Worm (Caenorhabditis elegans) whole organism, L4 larva: ENCODE results near the gene T04C9.3.
A peak's percentile ranks its signal among the peaks of the same experiment; 100 is the strongest.

Experiments used
- F10B5.3 ChIP-seq: sonication (generic microtip); optimal IDR thresholded peaks from 2 replicates; lab custom pipeline; 2016; ENCODE audit warnings: mild to moderate bottlenecking, missing genetic modification characterization, missing compliant biosample characterization
- F37D6.2 ChIP-seq: sonication (generic microtip); optimal IDR thresholded peaks from 2 replicates; lab custom pipeline; 2016; ENCODE audit warnings: mild to moderate bottlenecking, missing genetic modification characterization, missing compliant biosample characterization
- F49E8.2 ChIP-seq: sonication (generic microtip); optimal IDR thresholded peaks from 2 replicates; lab custom pipeline; 2016; ENCODE audit warnings: missing compliant biosample characterization, mild to moderate bottlenecking, missing genetic modification characterization, borderline replicate concordance
- T20F7.1 ChIP-seq: fragments of 200-800 bp; sonication (Bioruptor generic); optimal IDR thresholded peaks from 2 replicates; lab custom pipeline; 2018; ENCODE audit warnings: mild to moderate bottlenecking, missing genetic modification characterization, missing compliant biosample characterization
- ama-1 ChIP-seq: fragments of 150-350 bp; optimal IDR thresholded peaks from 2 replicates; lab custom pipeline; 2014; ENCODE audit warnings: inconsistent platforms, mixed read lengths
- ceh-28 ChIP-seq: fragments of 150-350 bp; optimal IDR thresholded peaks from 2 replicates; lab custom pipeline; 2014; ENCODE audit warnings: missing biosample characterization, missing genetic modification reagents, missing genetic modification characterization
- ceh-32 ChIP-seq: sonication (generic microtip); optimal IDR thresholded peaks from 2 replicates; lab custom pipeline; 2016; ENCODE audit warnings: mild to moderate bottlenecking, missing genetic modification characterization, missing compliant biosample characterization; ENCODE audit not compliant: poor library complexity
- ceh-62 ChIP-seq: sonication (generic microtip); optimal IDR thresholded peaks from 2 replicates; lab custom pipeline; 2017; ENCODE audit warnings: missing biosample characterization, missing genetic modification characterization
- ctbp-1 ChIP-seq: fragments of 200-800 bp; sonication (Bioruptor generic); IDR thresholded peaks from 2 replicates; pipeline ENCODE4 v1.3.6; 2022; ENCODE audit warnings: missing genetic modification reagents, missing genetic modification characterization, missing compliant biosample characterization
- daf-16 ChIP-seq, 3 experiments: sonication (generic microtip); optimal IDR thresholded peaks; 2 replicates each; lab custom pipeline; 2016 to 2017; ENCODE audit warnings: missing genetic modification characterization in 3 of 3, missing genetic modification reagents in 3 of 3, mild to moderate bottlenecking in 2 of 3, missing compliant biosample characterization in 2 of 3, missing biosample characterization in 1 of 3, moderate library complexity in 1 of 3
- daf-19 ChIP-seq: fragments of 200-800 bp; sonication (Bioruptor generic); conservative IDR thresholded peaks from 2 replicates; pipeline ENCODE4 v1.3.6; 2022; ENCODE audit warnings: missing genetic modification characterization, missing compliant biosample characterization
- dmd-6 ChIP-seq: fragments of 200-800 bp; sonication (Bioruptor generic); IDR thresholded peaks from 2 replicates; pipeline ENCODE4 v1.3.6; 2022; ENCODE audit warnings: missing genetic modification reagents, missing genetic modification characterization, missing compliant biosample characterization
- dmd-8 ChIP-seq: fragments of 200-800 bp; sonication (Bioruptor generic); IDR thresholded peaks from 2 replicates; pipeline ENCODE4 v1.3.6; 2022; ENCODE audit warnings: missing genetic modification characterization, missing compliant biosample characterization
- dpl-1 ChIP-seq: fragments of 150-350 bp; optimal IDR thresholded peaks from 2 replicates; lab custom pipeline; 2014; ENCODE audit warnings: missing biosample characterization, missing genetic modification reagents, missing genetic modification characterization
- duxl-1 ChIP-seq: sonication (generic microtip); optimal IDR thresholded peaks from 2 replicates; lab custom pipeline; 2016; ENCODE audit warnings: mild to moderate bottlenecking, missing genetic modification characterization, moderate library complexity, missing compliant biosample characterization; ENCODE audit not compliant: poor library complexity
- dve-1 ChIP-seq: sonication (generic microtip); optimal IDR thresholded peaks from 2 replicates; lab custom pipeline; 2017; ENCODE audit warnings: antibody characterized with exemption, mild to moderate bottlenecking, missing genetic modification characterization, missing compliant biosample characterization; ENCODE audit not compliant: insufficient read depth
- hif-1 ChIP-seq, 2 experiments: sonication (generic microtip); optimal IDR thresholded peaks; 2 replicates each; lab custom pipeline; 2016 to 2017; ENCODE audit warnings: missing compliant biosample characterization in 2 of 2, missing genetic modification characterization in 2 of 2, missing genetic modification reagents in 2 of 2, missing genotype in 2 of 2, mild to moderate bottlenecking in 1 of 2
- hlh-11 ChIP-seq: fragments of 200-800 bp; sonication (Bioruptor generic); optimal IDR thresholded peaks from 2 replicates; lab custom pipeline; 2018; ENCODE audit warnings: mild to moderate bottlenecking, missing genetic modification characterization, missing compliant biosample characterization
- hlh-30 ChIP-seq: sonication (generic microtip); optimal IDR thresholded peaks from 2 replicates; lab custom pipeline; 2017; ENCODE audit warnings: antibody characterized with exemption, mild to moderate bottlenecking, missing genetic modification characterization, missing compliant biosample characterization; ENCODE audit not compliant: insufficient read depth
- lim-7 ChIP-seq: fragments of 200-800 bp; sonication (Bioruptor generic); IDR thresholded peaks from 2 replicates; pipeline ENCODE4 v1.3.6; 2022; ENCODE audit warnings: missing genetic modification characterization, missing compliant biosample characterization
- lin-15B ChIP-seq: fragments of 150-350 bp; sonication (generic microtip); optimal IDR thresholded peaks from 3 replicates; lab custom pipeline; 2014; ENCODE audit warnings: missing biosample characterization, missing genetic modification characterization
- lin-38 ChIP-seq: fragments of 200-800 bp; sonication (Bioruptor generic); IDR thresholded peaks from 2 replicates; pipeline ENCODE4 v1.3.6; 2022; ENCODE audit warnings: missing genetic modification reagents, missing genetic modification characterization, missing compliant biosample characterization
- lsy-2 ChIP-seq, 2 experiments: fragments of 150-350 bp in 1 of 2; sonication (generic microtip) in 1 of 2; optimal IDR thresholded peaks; 2 replicates each; lab custom pipeline; 2014 to 2017; ENCODE audit warnings: missing biosample characterization in 2 of 2, missing genetic modification characterization in 2 of 2
- madf-5 ChIP-seq, 2 experiments: fragments of 200-800 bp; sonication (Bioruptor generic); IDR thresholded peaks; 2 replicates each; pipeline ENCODE4 v1.3.6; 2022; ENCODE audit warnings: missing compliant biosample characterization in 2 of 2, missing genetic modification characterization in 2 of 2
- madf-9 ChIP-seq: fragments of 200-800 bp; sonication (Bioruptor generic); conservative IDR thresholded peaks from 2 replicates; pipeline ENCODE4 v1.3.6; 2022; ENCODE audit warnings: missing genetic modification reagents, missing genetic modification characterization, missing compliant biosample characterization
- mes-2 ChIP-seq: sonication (generic microtip); optimal IDR thresholded peaks from 2 replicates; lab custom pipeline; 2016; ENCODE audit warnings: missing genotype, mild to moderate bottlenecking, missing genetic modification characterization, missing compliant biosample characterization; ENCODE audit not compliant: poor library complexity, severe bottlenecking
- mxl-2 ChIP-seq: fragments of 200-800 bp; sonication (Bioruptor generic); conservative IDR thresholded peaks from 2 replicates; pipeline ENCODE4 v1.3.6; 2022; ENCODE audit warnings: missing genetic modification reagents, missing genetic modification characterization, missing compliant biosample characterization
- mxl-3 ChIP-seq: fragments of 200-800 bp; sonication (Bioruptor generic); optimal IDR thresholded peaks from 2 replicates; lab custom pipeline; 2018; ENCODE audit warnings: mild to moderate bottlenecking, missing genetic modification characterization, missing compliant biosample characterization
- nhr-111 ChIP-seq: fragments of 200-800 bp; sonication (Bioruptor generic); optimal IDR thresholded peaks from 2 replicates; lab custom pipeline; 2018; ENCODE audit warnings: mild to moderate bottlenecking, missing genetic modification characterization, missing compliant biosample characterization
- nhr-237 ChIP-seq: sonication (generic microtip); optimal IDR thresholded peaks from 2 replicates; lab custom pipeline; 2017; ENCODE audit warnings: missing biosample characterization, missing genetic modification characterization
- nhr-25 ChIP-seq: sonication (generic microtip); optimal IDR thresholded peaks from 2 replicates; lab custom pipeline; 2017; ENCODE audit warnings: missing genetic modification characterization, mild to moderate bottlenecking, missing compliant biosample characterization, antibody characterized with exemption, moderate library complexity, borderline replicate concordance; ENCODE audit not compliant: insufficient read depth
- nhr-28 ChIP-seq: fragments of 150-350 bp; optimal IDR thresholded peaks from 2 replicates; lab custom pipeline; 2014; ENCODE audit warnings: missing biosample characterization, missing genetic modification characterization
- nhr-41 ChIP-seq: fragments of 200-800 bp; sonication (Bioruptor generic); IDR thresholded peaks from 2 replicates; pipeline ENCODE4 v1.3.6; 2022; ENCODE audit warnings: missing genetic modification reagents, missing genetic modification characterization, missing compliant biosample characterization
- nhr-48 ChIP-seq: sonication (generic microtip); optimal IDR thresholded peaks from 2 replicates; lab custom pipeline; 2016; ENCODE audit warnings: mild to moderate bottlenecking, missing genetic modification characterization, missing compliant biosample characterization
- nhr-6 ChIP-seq: fragments of 150-350 bp; optimal IDR thresholded peaks from 2 replicates; lab custom pipeline; 2014; ENCODE audit warnings: missing biosample characterization, missing genetic modification characterization
- nhr-76 ChIP-seq: fragments of 150-350 bp; optimal IDR thresholded peaks from 2 replicates; lab custom pipeline; 2014; ENCODE audit warnings: missing biosample characterization, missing genetic modification characterization
- pha-4 ChIP-seq, 2 experiments: fragments of 150-350 bp in 1 of 2; fragments of 200-800 bp in 1 of 2; sonication (Bioruptor generic) in 1 of 2; IDR thresholded peaks in 1 of 2; optimal IDR thresholded peaks in 1 of 2; 2 replicates each; pipeline versions ENCODE4 v1.3.6 to Lab custom; 2014 to 2022; ENCODE audit warnings: missing genetic modification characterization in 2 of 2, missing genetic modification reagents in 2 of 2, missing biosample characterization in 1 of 2, missing compliant biosample characterization in 1 of 2
- php-3 ChIP-seq: fragments of 200-800 bp; sonication (Bioruptor generic); IDR thresholded peaks from 2 replicates; pipeline ENCODE4 v1.3.6; 2022; ENCODE audit warnings: missing genetic modification reagents, missing genetic modification characterization, missing compliant biosample characterization
- pqm-1 ChIP-seq: sonication (generic microtip); optimal IDR thresholded peaks from 2 replicates; lab custom pipeline; 2017; ENCODE audit warnings: missing biosample characterization, missing genetic modification characterization
- set-16 ChIP-seq: fragments of 200-800 bp; sonication (Bioruptor generic); IDR thresholded peaks from 2 replicates; pipeline ENCODE4 v1.3.6; 2022; ENCODE audit warnings: missing genetic modification reagents, missing genetic modification characterization, missing compliant biosample characterization
- spr-1 ChIP-seq: sonication (generic microtip); optimal IDR thresholded peaks from 2 replicates; lab custom pipeline; 2016; ENCODE audit warnings: mild to moderate bottlenecking, missing genetic modification characterization, missing compliant biosample characterization
- tag-97 ChIP-seq: fragments of 200-800 bp; sonication (Bioruptor generic); IDR thresholded peaks from 2 replicates; pipeline ENCODE4 v1.3.6; 2022; ENCODE audit warnings: missing genetic modification characterization, missing compliant biosample characterization
- tra-1 ChIP-seq: fragments of 200-800 bp; sonication (Bioruptor generic); IDR thresholded peaks from 2 replicates; pipeline ENCODE4 v1.3.6; 2022; ENCODE audit warnings: missing genetic modification reagents, missing genetic modification characterization, missing compliant biosample characterization
- unc-130 ChIP-seq: sonication (generic microtip); optimal IDR thresholded peaks from 2 replicates; lab custom pipeline; 2016; ENCODE audit warnings: missing genetic modification reagents, missing genetic modification characterization, missing compliant biosample characterization
- unc-62 ChIP-seq, 3 experiments: fragments of 150-350 bp in 1 of 3; sonication (generic microtip); optimal IDR thresholded peaks in 2 of 3; peaks in 1 of 3; 1 replicate in 1 of 3; 2 replicates in 2 of 3; lab custom pipeline; 2014 to 2017; ENCODE audit warnings: missing biosample characterization in 3 of 3, missing genetic modification characterization in 3 of 3, missing genetic modification reagents in 3 of 3, missing genotype in 1 of 3
- vab-7 ChIP-seq: fragments of 200-800 bp; sonication (Bioruptor generic); IDR thresholded peaks from 2 replicates; pipeline ENCODE4 v1.3.6; 2022; ENCODE audit warnings: missing genetic modification reagents, missing genetic modification characterization, missing compliant biosample characterization
- zip-11 ChIP-seq: fragments of 200-800 bp; sonication (Bioruptor generic); IDR thresholded peaks from 2 replicates; pipeline ENCODE4 v1.3.6; 2022; ENCODE audit warnings: missing genetic modification characterization, missing compliant biosample characterization
- ztf-11 ChIP-seq: fragments of 150-350 bp; optimal IDR thresholded peaks from 2 replicates; lab custom pipeline; 2014; ENCODE audit warnings: missing biosample characterization, missing genetic modification characterization

The T04C9.3 gene

DNA sequence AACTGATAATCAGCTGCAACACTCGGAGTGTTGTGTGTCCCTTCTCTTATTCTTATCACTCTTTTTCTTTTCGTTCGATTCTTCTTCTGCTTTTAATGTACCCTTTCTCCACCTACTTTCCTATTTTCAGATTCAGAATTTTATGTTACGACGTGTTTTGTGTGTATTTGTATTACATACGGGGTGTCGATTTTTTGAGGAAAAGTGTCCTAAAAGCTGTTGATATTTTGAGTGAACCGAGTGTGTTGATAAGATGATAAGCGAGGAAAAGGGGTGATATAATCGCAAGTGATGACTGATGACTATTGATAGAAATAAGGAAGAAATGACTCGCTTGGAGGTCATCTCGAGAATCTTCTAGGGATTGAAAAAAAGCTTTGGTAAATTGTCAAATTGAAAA lies 4.0 kb upstream of the T04C9.3 start:
- TF ChIP-seq php-3 (0 out of 2 replicates have a peak, but pooled peaks have one; percentile 34), madf-5 (GFP tag; IDR thresholded peaks at IDR 0.05; lab: Robert Waterston, UW) (no peak), daf-19 (GFP tag; lab: Robert Waterston, UW) (no peak), mxl-2 (no peak), F10B5.3 (tag; lab: Kevin White, UChicago) (no peak), mxl-3 (GFP tag; lab: Kevin White, UChicago) (no peak), hlh-11 (tag; lab: Kevin White, UChicago) (peak; percentile 84), nhr-6 (no peak), T20F7.1 (no peak), daf-16 (GFP tag; optimal IDR thresholded peaks at IDR 0.05; lab: Kevin White, UChicago) (no peak), daf-16 (tag; optimal IDR thresholded peaks at IDR 0.05; lab: Kevin White, UChicago) (peak; percentile 84), F37D6.2 (tag; lab: Kevin White, UChicago) (no peak), ceh-28 (tag; lab: Kevin White, UChicago) (no peak), ctbp-1 (GFP tag; lab: Robert Waterston, UW) (no peak), dmd-8 (GFP tag; lab: Robert Waterston, UW) (no peak), unc-62 (GFP tag; optimal IDR thresholded peaks at IDR 0.05 in 1 of 2; lab: Kevin White, UChicago) (no peak), unc-62 (tag; optimal IDR thresholded peaks at IDR 0.05; lab: Kevin White, UChicago) (no peak), dmd-6 (GFP tag; lab: Robert Waterston, UW) (peak; percentile 45), nhr-111 (GFP tag; lab: Kevin White, UChicago) (no peak), nhr-76 (tag; lab: Kevin White, UChicago) (no peak), madf-9 (GFP tag; lab: Robert Waterston, UW) (no peak), unc-130 (no peak), tag-97 (no peak), vab-7 (GFP tag; lab: Robert Waterston, UW) (no peak), dve-1 (tag; lab: Kevin White, UChicago) (peak; percentile 35), nhr-41 (GFP tag; lab: Robert Waterston, UW) (peak; percentile 56; the same call in 1 of the 2 replicates), ceh-32 (no peak), hif-1 (tag; optimal IDR thresholded peaks at IDR 0.05; lab: Kevin White, UChicago) (no peak), lim-7 (GFP tag; lab: Robert Waterston, UW) (no peak), lin-15B (tag; lab: Kevin White, UChicago) (no peak), zip-11 (GFP tag; lab: Robert Waterston, UW) (no peak), ama-1 (no peak), F49E8.2 (tag; lab: Kevin White, UChicago) (no peak), ztf-11 (tag; lab: Kevin White, UChicago) (no peak), nhr-28 (tag; lab: Kevin White, UChicago) (peak; percentile 77), tra-1 (GFP tag; lab: Robert Waterston, UW) (no peak), dpl-1 (GFP tag; lab: Kevin White, UChicago) (no peak), nhr-48 (tag; lab: Kevin White, UChicago) (no peak), set-16 (GFP tag; lab: Robert Waterston, UW) (no peak), duxl-1 (no peak), mes-2 (tag; lab: Kevin White, UChicago) (no peak), pha-4 (GFP tag; IDR thresholded peaks at IDR 0.05; lab: Robert Waterston, UW) (no peak), pha-4 (tag; optimal IDR thresholded peaks at IDR 0.05; lab: Kevin White, UChicago) (no peak), nhr-25 (tag; lab: Kevin White, UChicago) (no peak), nhr-237 (tag; lab: Kevin White, UChicago) (no peak), lin-38 (no peak), hlh-30 (tag; lab: Kevin White, UChicago) (no peak), ceh-62 (tag; lab: Kevin White, UChicago) (no peak), pqm-1 (tag; lab: Kevin White, UChicago) (peak; percentile 97), lsy-2 (tag; optimal IDR thresholded peaks at IDR 0.05; lab: Kevin White, UChicago) (no peak), spr-1 (no peak)
